Worm (Caenorhabditis elegans) whole organism, young adult: ENCODE data around the gene spig-3.

ENCODE experiments used
- B0035.1 ChIP-seq: sonication (generic microtip); optimal IDR thresholded peaks from 2 replicates; lab custom pipeline; 2016; ENCODE audit warnings: missing genetic modification characterization, mild to moderate bottlenecking, missing compliant biosample characterization, missing genotype, missing genetic modification reagents
- B0261.1 ChIP-seq: sonication (generic microtip); optimal IDR thresholded peaks from 2 replicates; lab custom pipeline; 2016; ENCODE audit warnings: mild to moderate bottlenecking, missing genetic modification characterization, moderate library complexity, missing compliant biosample characterization
- F33H1.4 ChIP-seq: fragments of 200-800 bp; sonication (Bioruptor generic); IDR thresholded peaks from 2 replicates; pipeline ENCODE4 v1.3.6; 2022; ENCODE audit warnings: missing genetic modification reagents, missing genetic modification characterization, missing compliant biosample characterization
- F55B11.4 ChIP-seq: sonication (generic microtip); optimal IDR thresholded peaks from 2 replicates; lab custom pipeline; 2016; ENCODE audit warnings: missing compliant biosample characterization, missing genetic modification characterization, borderline replicate concordance; ENCODE audit not compliant: insufficient read depth
- T07F8.4 ChIP-seq: sonication (generic microtip); optimal IDR thresholded peaks from 2 replicates; lab custom pipeline; 2016; ENCODE audit warnings: mild to moderate bottlenecking, missing genetic modification characterization, moderate library complexity, missing compliant biosample characterization
- Y56A3A.18 ChIP-seq: fragments of 200-800 bp; sonication (Bioruptor generic); IDR thresholded peaks from 2 replicates; pipeline ENCODE4 v1.3.6; 2022; ENCODE audit warnings: missing genetic modification reagents, missing genetic modification characterization, missing compliant biosample characterization
- Y67H2A.10 ChIP-seq: fragments of 200-800 bp; sonication (Bioruptor generic); conservative IDR thresholded peaks from 2 replicates; pipeline ENCODE4 v1.3.6; 2022; ENCODE audit warnings: missing genetic modification reagents, missing genetic modification characterization, missing compliant biosample characterization
- attf-5 ChIP-seq: fragments of 200-800 bp; sonication (Bioruptor generic); optimal IDR thresholded peaks from 2 replicates; lab custom pipeline; 2018; ENCODE audit warnings: mild to moderate bottlenecking, missing genetic modification characterization, missing compliant biosample characterization
- cebp-1 ChIP-seq, 2 experiments: fragments of 200-800 bp in 1 of 2; sonication (Bioruptor generic) in 1 of 2; sonication (generic microtip) in 1 of 2; IDR thresholded peaks in 1 of 2; optimal IDR thresholded peaks in 1 of 2; 2 replicates each; pipeline versions ENCODE4 v1.3.6 to Lab custom; 2017 to 2022; ENCODE audit warnings: missing compliant biosample characterization in 2 of 2, missing genetic modification characterization in 2 of 2, mild to moderate bottlenecking in 1 of 2, missing genetic modification reagents in 1 of 2, moderate library complexity in 1 of 2
- ceh-100 ChIP-seq: fragments of 200-800 bp; sonication (Bioruptor generic); IDR thresholded peaks from 2 replicates; pipeline ENCODE4 v1.3.6; 2022; ENCODE audit warnings: missing genetic modification reagents, missing genetic modification characterization, missing compliant biosample characterization
- dox-1 ChIP-seq: fragments of 200-800 bp; sonication (Bioruptor generic); IDR thresholded peaks from 2 replicates; pipeline ENCODE4 v1.3.6; 2022; ENCODE audit warnings: missing genetic modification reagents, missing genetic modification characterization, missing compliant biosample characterization
- dpff-1 ChIP-seq: sonication (generic microtip); optimal IDR thresholded peaks from 2 replicates; lab custom pipeline; 2017; ENCODE audit warnings: mild to moderate bottlenecking, missing genetic modification characterization, missing compliant biosample characterization
- gei-17 ChIP-seq: fragments of 200-800 bp; sonication (Bioruptor generic); optimal IDR thresholded peaks from 2 replicates; lab custom pipeline; 2018; ENCODE audit warnings: mild to moderate bottlenecking, missing genetic modification characterization, missing compliant biosample characterization
- hlh-26 ChIP-seq: fragments of 200-800 bp; sonication (Bioruptor generic); conservative IDR thresholded peaks from 2 replicates; pipeline ENCODE4 v1.3.6; 2022; ENCODE audit warnings: missing genetic modification reagents, missing genetic modification characterization, missing compliant biosample characterization
- hmg-20 ChIP-seq: fragments of 200-800 bp; sonication (Bioruptor generic); IDR thresholded peaks from 2 replicates; pipeline ENCODE4 v1.3.6; 2022; ENCODE audit warnings: missing genetic modification reagents, missing genetic modification characterization, missing compliant biosample characterization
- let-526 ChIP-seq: fragments of 200-800 bp; sonication (Bioruptor generic); IDR thresholded peaks from 2 replicates; pipeline ENCODE4 v1.3.6; 2022; ENCODE audit warnings: missing genetic modification reagents, missing genetic modification characterization, missing compliant biosample characterization
- let-607 ChIP-seq, 2 experiments: fragments of 200-800 bp in 1 of 2; sonication (Bioruptor generic) in 1 of 2; sonication (generic microtip) in 1 of 2; optimal IDR thresholded peaks; 2 replicates each; lab custom pipeline; 2016 to 2018; ENCODE audit warnings: mild to moderate bottlenecking in 2 of 2, missing compliant biosample characterization in 2 of 2, missing genetic modification characterization in 2 of 2, moderate library complexity in 2 of 2, missing genotype in 1 of 2
- lsl-1 ChIP-seq: fragments of 200-800 bp; sonication (Bioruptor generic); optimal IDR thresholded peaks from 2 replicates; lab custom pipeline; 2018; ENCODE audit warnings: mild to moderate bottlenecking, missing genetic modification characterization, moderate library complexity, missing compliant biosample characterization
- lsy-27 ChIP-seq: sonication (generic microtip); optimal IDR thresholded peaks from 2 replicates; lab custom pipeline; 2017; ENCODE audit warnings: missing genetic modification characterization, mild to moderate bottlenecking, missing compliant biosample characterization, antibody characterized with exemption, missing genotype, borderline replicate concordance; ENCODE audit not compliant: insufficient read depth
- madf-3 ChIP-seq: fragments of 200-800 bp; sonication (Bioruptor generic); IDR thresholded peaks from 2 replicates; pipeline ENCODE4 v1.3.6; 2022; ENCODE audit warnings: missing genetic modification reagents, missing genetic modification characterization, missing compliant biosample characterization
- madf-8 ChIP-seq: fragments of 200-800 bp; sonication (Bioruptor generic); conservative IDR thresholded peaks from 2 replicates; pipeline ENCODE4 v1.3.6; 2022; ENCODE audit warnings: missing genetic modification reagents, missing genetic modification characterization, missing compliant biosample characterization
- mcd-1 ChIP-seq: fragments of 200-800 bp; sonication (Bioruptor generic); IDR thresholded peaks from 2 replicates; pipeline ENCODE4 v1.3.6; 2022; ENCODE audit warnings: missing genetic modification reagents, missing genetic modification characterization, missing compliant biosample characterization
- mes-4 ChIP-seq: sonication (generic microtip); optimal IDR thresholded peaks from 2 replicates; lab custom pipeline; 2016; ENCODE audit warnings: missing genotype, missing genetic modification characterization, missing compliant biosample characterization
- mxl-1 ChIP-seq: sonication (generic microtip); optimal IDR thresholded peaks from 2 replicates; lab custom pipeline; 2016; ENCODE audit warnings: missing genetic modification characterization, missing compliant biosample characterization
- nfya-1 ChIP-seq: sonication (generic microtip); optimal IDR thresholded peaks from 2 replicates; lab custom pipeline; 2017; ENCODE audit warnings: antibody characterized with exemption, missing compliant biosample characterization, missing genetic modification characterization, borderline replicate concordance; ENCODE audit not compliant: insufficient read depth
- nhr-120 ChIP-seq: fragments of 200-800 bp; sonication (Bioruptor generic); IDR thresholded peaks from 2 replicates; pipeline ENCODE4 v1.3.6; 2022; ENCODE audit warnings: missing genetic modification characterization, missing compliant biosample characterization
- nhr-80 ChIP-seq: sonication (generic microtip); optimal IDR thresholded peaks from 2 replicates; lab custom pipeline; 2016; ENCODE audit warnings: missing genetic modification characterization, missing compliant biosample characterization
- nhr-90 ChIP-seq: sonication (generic microtip); optimal IDR thresholded peaks from 2 replicates; lab custom pipeline; 2016; ENCODE audit warnings: missing genotype, mild to moderate bottlenecking, missing genetic modification characterization, missing compliant biosample characterization
- rec-8 ChIP-seq, 2 experiments: sonication (generic microtip); optimal IDR thresholded peaks; 2 replicates each; lab custom pipeline; 2016; ENCODE audit warnings: mild to moderate bottlenecking in 2 of 2, missing genetic modification characterization in 2 of 2, missing genetic modification reagents in 2 of 2, missing genotype in 2 of 2, missing biosample characterization in 1 of 2, missing compliant biosample characterization in 1 of 2, moderate library complexity in 1 of 2
- rpc-1 ChIP-seq, 2 experiments: fragments of 150-350 bp in 1 of 2; sonication (generic microtip) in 1 of 2; optimal IDR thresholded peaks; 2 replicates each; lab custom pipeline; 2014 to 2018; ENCODE audit warnings: missing biosample characterization in 1 of 2, missing genetic modification characterization in 1 of 2, missing genetic modification reagents in 1 of 2, missing genotype in 1 of 2
- snpc-1.3 ChIP-seq: sonication (generic microtip); optimal IDR thresholded peaks from 2 replicates; lab custom pipeline; 2017; ENCODE audit warnings: missing genetic modification characterization, mild to moderate bottlenecking, missing compliant biosample characterization, antibody characterized with exemption, moderate library complexity, missing genotype, missing genetic modification reagents; ENCODE audit not compliant: insufficient read depth
- xnd-1 ChIP-seq: sonication (generic microtip); optimal IDR thresholded peaks from 2 replicates; lab custom pipeline; 2016; ENCODE audit warnings: missing genotype, missing genetic modification reagents, missing genetic modification characterization, missing compliant biosample characterization

The spig-3 gene

ce11 chrV:14336655-14337054 is 37.2 kb upstream of the spig-3 start, which contains the start of gene srm-6:
Gene srm-6 (plus strand): TSS chrV:14336955.
- TF ChIP-seq nhr-120, result no peak
- TF ChIP-seq lsl-1 (GFP tag; lab: Kevin White, UChicago), result no peak
- no peak for TF ChIP-seq xnd-1
- TF ChIP-seq madf-3 (GFP tag; lab: Robert Waterston, UW), result no peak
- no peak for TF ChIP-seq attf-5
- TF ChIP-seq T07F8.4 (tag; lab: Kevin White, UChicago), result no peak
- no peak for TF ChIP-seq nfya-1 (tag; lab: Kevin White, UChicago)
- TF ChIP-seq cebp-1 (GFP tag; IDR thresholded peaks at IDR 0.05; lab: Robert Waterston, UW), result no peak
- no peak for TF ChIP-seq cebp-1 (tag; optimal IDR thresholded peaks at IDR 0.05; lab: Kevin White, UChicago)
- no peak for TF ChIP-seq mcd-1
- TF ChIP-seq hlh-26 (GFP tag; lab: Robert Waterston, UW), result no peak
- no peak for TF ChIP-seq B0035.1 (tag; lab: Kevin White, UChicago)

- TF ChIP-seq dox-1 (GFP tag; lab: Robert Waterston, UW), result no peak
- TF ChIP-seq snpc-1.3 (tag; lab: Kevin White, UChicago), result no peak
These were observed 35.4 kb upstream of the spig-3 start, which contains the start of gene srm-5 for ce11 chrV:14334901-14335300. Gene srm-5 (plus strand): TSS chrV:14335201.

ce11 chrV:14333116-14333515 is 33.6 kb upstream of the spig-3 start, which contains the start of gene srm-4:
Gene srm-4 (plus strand): TSS chrV:14333416.
- TF ChIP-seq mxl-1 (tag; lab: Kevin White, UChicago) (no peak), lsy-27 (tag; lab: Kevin White, UChicago) (no peak), rpc-1 (optimal IDR thresholded peaks at IDR 0.05; lab: Kevin White, UChicago) (no peak), rpc-1 (tag; optimal IDR thresholded peaks at IDR 0.05; lab: Kevin White, UChicago) (no peak), lsl-1 (GFP tag; lab: Kevin White, UChicago) (no peak), madf-8 (GFP tag; lab: Robert Waterston, UW) (no peak), rec-8 (tag; optimal IDR thresholded peaks at IDR 0.05; lab: Kevin White, UChicago) (no peak), Y67H2A.10 (GFP tag; lab: Robert Waterston, UW) (no peak)
- TF ChIP-seq, all 124 proteins: peak for 0

ce11 chrV:14331477-14331876 is 32.0 kb upstream of the spig-3 start, which contains the start of gene F47B8.8:
Gene F47B8.8 (plus strand): TSS chrV:14331733.
- TF ChIP-seq nfya-1 (tag; lab: Kevin White, UChicago) (no peak), Y56A3A.18 (GFP tag; lab: Robert Waterston, UW) (no peak), gei-17 (no peak), let-607 (tag; optimal IDR thresholded peaks at IDR 0.05; lab: Kevin White, UChicago) (no peak), F55B11.4 (tag; lab: Kevin White, UChicago) (no peak), B0035.1 (tag; lab: Kevin White, UChicago) (no peak), let-526 (GFP tag; lab: Robert Waterston, UW) (no peak), attf-5 (no peak), F33H1.4 (GFP tag; lab: Robert Waterston, UW) (no peak), B0261.1 (no peak), nhr-90 (tag; lab: Kevin White, UChicago) (no peak), dpff-1 (tag; lab: Kevin White, UChicago) (no peak), nhr-80 (no peak), ceh-100 (no peak), hmg-20 (no peak), mes-4 (tag; lab: Kevin White, UChicago) (no peak)
